Fruit fly (Drosophila melanogaster): ENCODE results near the gene CG10650.

- TF ChIP-seq CG10366 (GFP tag; IDR thresholded peaks at IDR 0.05) (no peak), CG13624 (GFP tag; optimal IDR thresholded peaks at IDR 0.05) (no peak), CG6683 (GFP tag; optimal IDR thresholded peaks at IDR 0.05) (no peak), Optix (GFP tag; IDR thresholded peaks at IDR 0.05) (no peak), CG11398 (GFP tag; optimal IDR thresholded peaks at IDR 0.05) (no peak), psq (GFP tag; optimal IDR thresholded peaks at IDR 0.05) (no peak)
Measured at dm6 chr2L:18945765-18946552, 49.8 kb downstream of the CG10650 start, which contains the start of gene CG46304.

All from whole organism, embryonic.